Fruit fly (Drosophila melanogaster) whole organism: Measurements from ENCODE around the gene bwa.

ENCODE experiments used
- CG8478 ChIP-seq: fragments of >200 bp; optimal IDR thresholded peaks from 2 replicates; lab custom pipeline; 2018; ENCODE audit warnings: inconsistent platforms
- Dll ChIP-seq: fragments of >200 bp; optimal IDR thresholded peaks from 2 replicates; lab custom pipeline; 2017
- EcR ChIP-seq, 2 experiments: fragments of >200 bp; optimal IDR thresholded peaks; 2 replicates each; lab custom pipeline; 2017; ENCODE audit warnings: missing biosample characterization in 2 of 2, missing genetic modification characterization in 2 of 2, missing genetic modification reagents in 2 of 2
- pan ChIP-seq: fragments of >200 bp; optimal IDR thresholded peaks from 2 replicates; lab custom pipeline; 2017
- psq ChIP-seq: fragments of >200 bp; optimal IDR thresholded peaks from 2 replicates; lab custom pipeline; 2017
- usp ChIP-seq: fragments of >200 bp; optimal IDR thresholded peaks from 2 replicates; lab custom pipeline; 2017; ENCODE audit warnings: missing biosample characterization, missing genetic modification characterization, mixed read lengths

dm6 chr2L:20082155-20082964 is 16.2 kb downstream of the bwa start:
- no peak for TF ChIP-seq CG8478 (lab: Kevin White, UChicago)
- no peak for TF ChIP-seq usp (GFP tag; lab: Kevin White, UChicago)
- no peak for TF ChIP-seq psq (lab: Kevin White, UChicago)
- no peak for TF ChIP-seq EcR (GFP tag; optimal IDR thresholded peaks at IDR 0.05; lab: Kevin White, UChicago)
- no peak for TF ChIP-seq pan (lab: Kevin White, UChicago)
- TF ChIP-seq Dll (lab: Kevin White, UChicago) = no peak
